Worm (Caenorhabditis elegans) whole organism, dauer: Measurements from ENCODE around the gene nhr-168.

Experiments
- unc-62 ChIP-seq: sonication (generic microtip); optimal IDR thresholded peaks from 2 replicates; lab custom pipeline; 2017; ENCODE audit warnings: missing biosample characterization, missing genetic modification reagents, missing genetic modification characterization

The nhr-168 gene

DNA sequence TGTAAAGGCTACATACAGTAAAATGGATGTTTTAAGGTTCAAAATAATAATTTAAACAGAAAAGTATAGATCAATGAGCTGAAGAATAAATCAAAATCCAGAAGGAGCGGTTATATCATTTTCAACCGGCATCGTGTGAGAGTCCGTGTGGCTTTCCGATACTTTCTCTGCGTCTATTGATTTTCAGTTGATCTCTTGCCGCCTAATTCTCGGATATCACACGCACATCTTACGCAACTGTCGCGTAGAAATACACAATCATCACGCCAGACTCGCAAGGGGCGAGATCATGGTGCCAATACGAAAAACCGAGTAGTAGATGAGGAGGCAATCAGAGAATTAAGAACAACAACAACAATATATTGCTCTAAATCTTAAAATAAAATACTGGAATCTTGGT lies 44.8 kb downstream of the nhr-168 start:
- TF ChIP-seq unc-62 (GFP tag; lab: Kevin White, UChicago), result no peak

DNA sequence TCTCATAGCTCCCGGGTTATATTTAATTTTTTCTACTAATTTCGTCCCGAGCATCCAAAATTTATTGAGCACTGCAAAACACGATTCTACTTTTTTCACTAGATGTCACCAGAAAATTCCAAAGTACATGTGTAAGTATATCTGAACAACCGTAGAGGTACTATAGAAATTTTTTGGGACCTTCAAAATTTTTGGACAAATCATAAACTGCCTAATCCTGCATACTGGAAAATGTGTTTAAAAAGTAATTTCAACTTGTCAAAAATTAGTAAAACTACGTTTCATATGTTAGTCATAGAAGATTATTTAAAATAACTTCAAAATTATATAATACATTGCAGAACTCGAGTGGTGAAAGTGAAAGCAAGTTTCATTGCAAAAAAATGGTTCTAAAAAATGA lies 47.1 kb downstream of the nhr-168 start:
- TF ChIP-seq unc-62 (GFP tag; lab: Kevin White, UChicago), result no peak

DNA sequence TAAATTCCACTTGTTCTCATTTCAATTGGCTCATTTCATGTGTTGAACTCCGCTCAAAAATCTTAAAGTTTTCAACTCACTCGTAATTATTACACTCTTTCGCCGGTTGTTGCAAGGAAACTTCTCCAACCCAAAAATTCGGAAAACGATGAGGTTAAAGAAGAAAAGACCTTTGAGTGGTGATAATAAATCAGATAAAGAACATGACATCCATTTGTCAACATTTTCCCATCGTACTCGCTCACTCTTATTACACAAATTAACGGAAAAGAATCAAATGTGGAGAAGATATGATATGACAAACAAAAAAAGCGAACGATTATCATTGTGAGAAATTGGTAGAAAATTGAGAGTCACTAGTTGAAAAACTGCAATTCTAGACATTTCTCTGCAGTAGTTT lies 48.4 kb downstream of the nhr-168 start:
- TF ChIP-seq unc-62 (GFP tag; lab: Kevin White, UChicago), result no peak

DNA sequence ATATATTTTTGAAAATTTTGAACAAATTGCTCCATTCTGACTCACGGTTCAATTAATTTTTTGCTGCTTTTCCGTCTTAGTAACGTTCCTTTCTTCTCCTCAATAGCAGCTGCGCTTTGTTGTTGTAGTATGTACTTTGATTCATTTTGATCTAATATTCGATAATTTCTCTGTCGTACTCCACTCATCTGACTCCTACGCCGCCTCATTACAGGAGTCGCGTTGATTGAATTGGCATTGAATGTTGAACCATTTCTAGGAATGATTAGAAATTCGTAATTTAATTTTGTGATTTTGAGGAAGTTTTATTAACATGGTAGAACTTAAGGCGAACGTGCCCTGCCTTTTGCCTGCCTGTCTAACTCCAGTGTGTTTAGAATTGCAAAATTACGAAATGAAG lies 50.7 kb downstream of the nhr-168 start:
- TF ChIP-seq unc-62 (GFP tag; lab: Kevin White, UChicago), result no peak
